Worm (Caenorhabditis elegans): ENCODE data around the gene doxa-1.

doxa-1 gene

DNA sequence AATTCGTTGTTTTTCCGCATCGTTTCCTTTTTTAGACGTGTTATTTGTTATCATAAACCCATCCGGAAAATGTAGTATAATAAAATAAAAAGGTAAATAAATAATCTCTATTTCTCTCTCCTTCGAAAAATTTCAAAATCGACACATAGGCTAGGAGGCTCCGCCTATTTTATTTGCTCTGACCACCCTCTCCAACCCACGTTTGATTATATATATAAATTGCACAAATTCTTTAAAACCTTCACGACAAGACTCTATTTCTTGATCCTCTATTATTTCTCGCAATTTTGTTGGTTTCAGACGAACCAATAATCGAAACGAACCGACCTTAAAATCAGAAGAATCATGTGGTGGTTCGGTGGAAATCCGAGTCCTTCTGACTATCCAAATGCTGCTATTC lies at the start of gene doxa-1:
Gene doxa-1, plus strand, starts transcription at position 301 of the 400 bp plus-strand sequence.
- TF ChIP-seq T22C8.4 (GFP tag; IDR thresholded peaks at IDR 0.05) (no peak), tab-1 (GFP tag; IDR thresholded peaks at IDR 0.05) (no peak), ref-1 (GFP tag; conservative IDR thresholded peaks at IDR 0.05) (no peak), klf-2 (GFP tag; conservative IDR thresholded peaks at IDR 0.05) (no peak), ztf-29 (GFP tag; IDR thresholded peaks at IDR 0.05) (no peak), med-1 (GFP tag; optimal IDR thresholded peaks at IDR 0.05; ENCODE audit: insufficient read depth) (no peak), cog-1 (tag; optimal IDR thresholded peaks at IDR 0.05) (no peak), flt-1 (GFP tag; IDR thresholded peaks at IDR 0.05) (no peak), ztf-23 (GFP tag; IDR thresholded peaks at IDR 0.05) (no peak)

DNA sequence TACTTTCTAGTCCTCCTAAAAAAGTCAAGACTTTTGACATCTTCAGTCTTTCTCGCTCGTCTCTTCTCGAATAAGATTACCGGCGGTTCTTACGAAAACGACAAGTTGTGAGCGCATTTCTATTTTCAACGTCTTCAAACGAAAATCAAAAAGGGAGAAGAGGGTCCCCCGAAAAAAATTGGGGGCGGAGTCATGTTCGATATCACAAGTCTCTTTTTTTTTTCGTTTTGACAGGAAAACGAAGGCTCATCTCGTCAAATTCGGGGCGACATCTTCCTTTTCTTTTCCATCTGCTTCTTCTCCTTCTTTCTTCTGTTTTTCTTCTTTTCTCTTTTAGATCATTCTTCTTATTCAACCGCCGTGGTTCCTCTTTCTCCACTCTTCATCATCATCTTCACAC lies 47.0 kb upstream of the doxa-1 start:
- no peak for TF ChIP-seq klf-2 (GFP tag; conservative IDR thresholded peaks at IDR 0.05)
- no peak for TF ChIP-seq T22C8.4 (GFP tag; IDR thresholded peaks at IDR 0.05)
- TF ChIP-seq ztf-23 (GFP tag; IDR thresholded peaks at IDR 0.05), result no peak
- TF ChIP-seq flt-1 (GFP tag; IDR thresholded peaks at IDR 0.05), result no peak
- no peak for TF ChIP-seq ref-1 (GFP tag; conservative IDR thresholded peaks at IDR 0.05)
- TF ChIP-seq tab-1 (GFP tag; IDR thresholded peaks at IDR 0.05), result no peak
- TF ChIP-seq ztf-29 (GFP tag; IDR thresholded peaks at IDR 0.05), result no peak
- TF ChIP-seq med-1 (GFP tag; optimal IDR thresholded peaks at IDR 0.05; ENCODE audit: insufficient read depth), result no peak
- no peak for TF ChIP-seq cog-1 (tag; optimal IDR thresholded peaks at IDR 0.05)

DNA sequence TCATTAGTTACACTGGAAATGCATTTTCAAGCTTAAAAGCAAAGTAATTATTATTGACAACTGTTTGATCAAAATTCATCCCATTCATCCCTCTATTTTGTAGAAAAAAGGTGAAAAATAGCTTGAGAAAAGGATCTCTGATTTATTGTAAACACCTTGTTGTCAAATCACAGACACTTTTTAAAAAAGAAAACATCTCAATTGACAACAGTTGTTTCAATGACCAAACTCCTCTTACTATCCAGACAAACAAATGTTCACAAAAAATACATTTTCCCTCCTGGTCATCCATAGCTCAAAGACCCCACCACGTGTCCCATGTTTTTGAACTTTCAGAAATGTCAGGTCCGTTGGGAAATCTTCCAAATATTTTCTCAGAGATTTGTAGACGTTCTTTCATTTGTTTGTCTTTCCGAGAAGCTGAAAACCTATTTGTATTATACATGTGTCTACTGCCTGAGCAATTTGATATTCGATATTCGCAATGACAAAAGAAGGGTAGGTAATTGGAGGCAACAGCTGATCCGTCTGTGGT lies 46.2 kb upstream of the doxa-1 start, which contains the start of gene trp-1:
Gene trp-1, plus strand, starts transcription at position 485 of the 535 bp plus-strand sequence.
- TF ChIP-seq tab-1 (GFP tag; IDR thresholded peaks at IDR 0.05), result no peak
- no peak for TF ChIP-seq med-1 (GFP tag; optimal IDR thresholded peaks at IDR 0.05; ENCODE audit: insufficient read depth)
- TF ChIP-seq ref-1 (GFP tag; conservative IDR thresholded peaks at IDR 0.05), result no peak
- no peak for TF ChIP-seq ztf-29 (GFP tag; IDR thresholded peaks at IDR 0.05)
- TF ChIP-seq klf-2 (GFP tag; conservative IDR thresholded peaks at IDR 0.05), result no peak
- no peak for TF ChIP-seq T22C8.4 (GFP tag; IDR thresholded peaks at IDR 0.05)
- no peak for TF ChIP-seq flt-1 (GFP tag; IDR thresholded peaks at IDR 0.05)
- no peak for TF ChIP-seq cog-1 (tag; optimal IDR thresholded peaks at IDR 0.05)
- TF ChIP-seq ztf-23 (GFP tag; IDR thresholded peaks at IDR 0.05), result no peak

DNA sequence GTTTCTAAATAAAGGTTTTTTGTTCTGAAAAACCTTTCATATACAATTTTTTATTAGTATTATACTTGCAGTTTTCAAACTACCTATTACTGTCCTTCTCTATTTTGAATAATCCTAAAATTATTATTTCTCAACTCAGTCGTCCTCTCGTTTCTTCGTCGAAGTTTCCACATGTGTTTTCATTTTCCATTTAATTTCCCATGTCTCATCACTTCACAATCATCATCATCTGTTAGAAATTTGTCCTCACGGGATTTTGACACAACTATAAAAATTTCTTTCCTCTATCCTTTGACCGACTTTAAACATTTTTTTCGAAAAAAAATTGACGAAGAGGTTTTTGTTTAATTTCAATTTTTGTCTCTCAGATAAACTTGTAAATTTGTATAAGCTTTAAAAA lies 45.5 kb upstream of the doxa-1 start:
- TF ChIP-seq ref-1 (GFP tag; conservative IDR thresholded peaks at IDR 0.05), result no peak
- no peak for TF ChIP-seq cog-1 (tag; optimal IDR thresholded peaks at IDR 0.05)
- no peak for TF ChIP-seq med-1 (GFP tag; optimal IDR thresholded peaks at IDR 0.05; ENCODE audit: insufficient read depth)
- TF ChIP-seq T22C8.4 (GFP tag; IDR thresholded peaks at IDR 0.05), result no peak
- no peak for TF ChIP-seq ztf-23 (GFP tag; IDR thresholded peaks at IDR 0.05)
- no peak for TF ChIP-seq klf-2 (GFP tag; conservative IDR thresholded peaks at IDR 0.05)
- no peak for TF ChIP-seq flt-1 (GFP tag; IDR thresholded peaks at IDR 0.05)

DNA sequence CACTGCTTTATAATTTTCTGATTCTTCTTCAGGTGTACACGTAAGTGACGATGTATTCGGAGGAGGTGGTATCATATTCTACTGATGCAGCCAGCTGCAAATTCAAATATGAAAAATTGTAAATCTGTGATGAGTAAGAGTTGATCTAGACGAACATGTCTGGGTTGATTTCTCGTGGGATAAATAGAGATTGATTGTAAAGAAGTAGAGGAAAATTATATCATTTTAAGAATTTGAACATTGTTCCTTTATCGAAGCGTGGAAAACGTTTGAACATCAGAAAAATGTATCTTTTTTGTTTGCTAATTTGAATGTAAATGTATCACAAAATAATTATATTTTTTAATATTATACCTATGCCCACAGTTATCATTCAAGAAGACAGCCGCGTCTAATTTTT lies 35.4 kb upstream of the doxa-1 start, which contains the start of gene ZC21.6:
Gene ZC21.6, minus strand, starts transcription at position 101 of the 400 bp plus-strand sequence.
- TF ChIP-seq flt-1 (GFP tag; IDR thresholded peaks at IDR 0.05), result no peak
- TF ChIP-seq ztf-23 (GFP tag; IDR thresholded peaks at IDR 0.05), result no peak
- TF ChIP-seq T22C8.4 (GFP tag; IDR thresholded peaks at IDR 0.05), result no peak
- TF ChIP-seq med-1 (GFP tag; optimal IDR thresholded peaks at IDR 0.05; ENCODE audit: insufficient read depth), result no peak
- no peak for TF ChIP-seq klf-2 (GFP tag; conservative IDR thresholded peaks at IDR 0.05)
- TF ChIP-seq ztf-29 (GFP tag; IDR thresholded peaks at IDR 0.05), result no peak
- no peak for TF ChIP-seq tab-1 (GFP tag; IDR thresholded peaks at IDR 0.05)
- TF ChIP-seq ref-1 (GFP tag; conservative IDR thresholded peaks at IDR 0.05), result no peak
- no peak for TF ChIP-seq cog-1 (tag; optimal IDR thresholded peaks at IDR 0.05)

DNA sequence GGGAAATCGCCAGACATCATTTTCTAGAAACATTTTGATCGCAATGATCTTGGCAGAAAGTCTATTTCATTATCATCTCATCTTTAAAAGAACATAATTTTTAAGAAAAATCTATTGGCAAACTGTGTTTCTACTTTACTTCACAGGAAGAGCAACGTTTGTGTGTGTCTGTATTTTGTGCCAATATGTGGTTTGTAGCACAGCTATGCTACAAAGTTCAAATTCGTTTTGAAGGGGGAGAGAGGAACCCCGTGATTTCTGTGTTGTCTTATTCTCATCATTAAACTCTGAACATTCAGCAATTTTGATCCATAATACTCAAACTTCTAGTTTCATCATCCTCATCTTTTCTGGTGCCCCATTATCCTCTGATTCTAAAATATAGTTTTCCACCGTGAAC lies 29.2 kb upstream of the doxa-1 start:
- TF ChIP-seq ztf-29 (GFP tag; IDR thresholded peaks at IDR 0.05), result no peak
- TF ChIP-seq med-1 (GFP tag; optimal IDR thresholded peaks at IDR 0.05; ENCODE audit: insufficient read depth), result no peak
- no peak for TF ChIP-seq klf-2 (GFP tag; conservative IDR thresholded peaks at IDR 0.05)
- TF ChIP-seq T22C8.4 (GFP tag; IDR thresholded peaks at IDR 0.05), result no peak
- TF ChIP-seq ztf-23 (GFP tag; IDR thresholded peaks at IDR 0.05), result no peak
- TF ChIP-seq tab-1 (GFP tag; IDR thresholded peaks at IDR 0.05), result no peak
- no peak for TF ChIP-seq cog-1 (tag; optimal IDR thresholded peaks at IDR 0.05)
- TF ChIP-seq ref-1 (GFP tag; conservative IDR thresholded peaks at IDR 0.05), result no peak
- no peak for TF ChIP-seq flt-1 (GFP tag; IDR thresholded peaks at IDR 0.05)

DNA sequence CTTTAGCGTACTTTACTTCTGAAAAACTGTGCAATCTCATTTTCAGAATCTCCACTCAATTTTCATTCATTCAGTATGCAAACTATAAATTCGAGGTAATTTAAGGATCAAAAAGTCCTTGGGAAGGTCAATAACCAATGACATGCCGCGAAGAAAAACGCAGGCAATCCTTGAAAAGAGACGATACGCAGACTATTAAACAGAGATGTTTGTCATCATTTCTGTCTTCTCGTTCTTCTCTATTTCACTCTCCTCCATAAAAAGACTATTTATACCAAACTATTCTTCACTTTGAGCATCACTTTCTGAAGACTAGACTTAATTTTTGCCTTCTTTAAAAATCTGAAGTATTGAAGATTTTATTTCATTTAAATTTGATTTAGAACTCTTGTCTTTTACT lies 28.8 kb upstream of the doxa-1 start, which contains the start of gene C02D5.4:
Gene C02D5.4, plus strand, starts transcription at position 41 of the 400 bp plus-strand sequence.
- TF ChIP-seq med-1 (GFP tag; optimal IDR thresholded peaks at IDR 0.05; ENCODE audit: insufficient read depth), result no peak
- TF ChIP-seq flt-1 (GFP tag; IDR thresholded peaks at IDR 0.05), result no peak
- no peak for TF ChIP-seq ztf-23 (GFP tag; IDR thresholded peaks at IDR 0.05)
- no peak for TF ChIP-seq ref-1 (GFP tag; conservative IDR thresholded peaks at IDR 0.05)
- TF ChIP-seq T22C8.4 (GFP tag; IDR thresholded peaks at IDR 0.05), result no peak
- no peak for TF ChIP-seq klf-2 (GFP tag; conservative IDR thresholded peaks at IDR 0.05)
- no peak for TF ChIP-seq ztf-29 (GFP tag; IDR thresholded peaks at IDR 0.05)
- no peak for TF ChIP-seq cog-1 (tag; optimal IDR thresholded peaks at IDR 0.05)

DNA sequence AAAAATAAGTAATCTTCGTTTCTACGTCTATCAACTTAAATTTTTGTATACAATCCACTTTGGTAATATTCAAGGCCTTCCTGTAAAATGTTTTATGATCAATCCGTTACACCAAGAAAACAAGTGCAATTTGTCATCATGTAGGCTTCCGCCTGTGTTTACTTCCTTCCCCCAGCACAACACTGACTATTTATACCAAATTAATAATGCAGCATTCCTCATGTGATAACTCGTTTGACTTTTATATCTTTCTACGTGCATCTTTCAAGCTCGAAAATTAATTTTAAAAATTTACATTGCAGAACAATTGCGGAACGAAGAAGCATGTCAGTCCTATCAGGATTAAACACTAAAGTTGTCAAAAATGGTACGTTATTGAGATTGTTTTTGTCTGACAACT lies 26.4 kb upstream of the doxa-1 start, which contains the start of gene gsto-2:
Gene gsto-2, plus strand, starts transcription at position 301 of the 400 bp plus-strand sequence.
- TF ChIP-seq ztf-23 (GFP tag; IDR thresholded peaks at IDR 0.05) (no peak), ref-1 (GFP tag; conservative IDR thresholded peaks at IDR 0.05) (no peak), cog-1 (tag; optimal IDR thresholded peaks at IDR 0.05) (no peak), klf-2 (GFP tag; conservative IDR thresholded peaks at IDR 0.05) (no peak), T22C8.4 (GFP tag; IDR thresholded peaks at IDR 0.05) (no peak), med-1 (GFP tag; optimal IDR thresholded peaks at IDR 0.05; ENCODE audit: insufficient read depth) (no peak), tab-1 (GFP tag; IDR thresholded peaks at IDR 0.05) (no peak), ztf-29 (GFP tag; IDR thresholded peaks at IDR 0.05) (no peak), flt-1 (GFP tag; IDR thresholded peaks at IDR 0.05) (no peak)

DNA sequence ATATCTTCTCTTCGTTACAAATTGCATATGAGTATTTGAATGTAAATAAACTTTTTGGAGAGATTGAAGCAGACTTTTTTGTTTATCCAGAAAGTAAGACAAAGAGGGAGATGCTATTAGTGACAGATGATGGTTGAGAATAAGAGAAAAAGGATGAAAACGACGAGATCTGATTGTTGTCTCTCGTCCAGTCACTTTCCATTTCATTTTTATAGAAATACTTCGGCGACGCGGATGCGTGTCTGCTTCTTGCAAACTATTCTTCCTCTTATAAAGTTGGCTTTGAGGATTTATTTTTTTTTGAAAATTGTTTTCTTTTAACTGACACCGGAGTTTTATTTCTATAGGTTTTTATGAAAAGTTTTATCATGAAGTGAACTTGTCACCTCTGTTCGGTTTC lies 25.2 kb upstream of the doxa-1 start:
- TF ChIP-seq T22C8.4 (GFP tag; IDR thresholded peaks at IDR 0.05) (no peak), ref-1 (GFP tag; conservative IDR thresholded peaks at IDR 0.05) (no peak), med-1 (GFP tag; optimal IDR thresholded peaks at IDR 0.05; ENCODE audit: insufficient read depth) (no peak), ztf-29 (GFP tag; IDR thresholded peaks at IDR 0.05) (no peak), ztf-23 (GFP tag; IDR thresholded peaks at IDR 0.05) (no peak), klf-2 (GFP tag; conservative IDR thresholded peaks at IDR 0.05) (no peak), cog-1 (tag; optimal IDR thresholded peaks at IDR 0.05) (no peak), tab-1 (GFP tag; IDR thresholded peaks at IDR 0.05) (no peak)
